Worm (Caenorhabditis elegans): Measurements from ENCODE around the gene ZK1067.4.

ce11 chrII:9227134-9227533 lies 17.0 kb downstream of the ZK1067.4 start, which contains the start of gene abu-14:
- TF ChIP-seq tab-1 (GFP tag; IDR thresholded peaks at IDR 0.05) (no peak), med-1 (GFP tag; optimal IDR thresholded peaks at IDR 0.05; ENCODE audit: insufficient read depth) (no peak), klf-2 (GFP tag; conservative IDR thresholded peaks at IDR 0.05) (no peak), cog-1 (tag; optimal IDR thresholded peaks at IDR 0.05) (no peak), ztf-23 (GFP tag; IDR thresholded peaks at IDR 0.05) (no peak), ref-1 (GFP tag; conservative IDR thresholded peaks at IDR 0.05) (no peak), flt-1 (GFP tag; IDR thresholded peaks at IDR 0.05) (no peak), ztf-29 (GFP tag; IDR thresholded peaks at IDR 0.05) (no peak), T22C8.4 (GFP tag; IDR thresholded peaks at IDR 0.05) (no peak)

Data from whole organism, midembryonic.